Worm (Caenorhabditis elegans) whole organism, L2 larva: ENCODE measurements around the gene eif-3.B.

ENCODE experiments used
- C34F6.9 ChIP-seq: fragments of 150-350 bp; optimal IDR thresholded peaks from 2 replicates; lab custom pipeline; 2014; ENCODE audit warnings: missing biosample characterization, missing genetic modification characterization
- R02D3.7 ChIP-seq: fragments of 150-350 bp; optimal IDR thresholded peaks from 2 replicates; lab custom pipeline; 2014; ENCODE audit warnings: missing biosample characterization, missing genetic modification characterization
- Y55F3AM.14 ChIP-seq: fragments of 200-800 bp; sonication (Bioruptor generic); optimal IDR thresholded peaks from 2 replicates; lab custom pipeline; 2018; ENCODE audit warnings: mild to moderate bottlenecking, missing genetic modification characterization, missing compliant biosample characterization
- alr-1 ChIP-seq: fragments of 150-350 bp; optimal IDR thresholded peaks from 2 replicates; lab custom pipeline; 2014; ENCODE audit warnings: missing biosample characterization, missing genetic modification characterization
- aly-2 ChIP-seq: fragments of 150-350 bp; optimal IDR thresholded peaks from 2 replicates; lab custom pipeline; 2014; ENCODE audit warnings: missing biosample characterization, missing genetic modification characterization
- ama-1 ChIP-seq: fragments of 150-350 bp; optimal IDR thresholded peaks from 2 replicates; lab custom pipeline; 2018; ENCODE audit warnings: inconsistent platforms
- blmp-1 ChIP-seq: sonication (generic microtip); optimal IDR thresholded peaks from 2 replicates; lab custom pipeline; 2017; ENCODE audit warnings: missing genetic modification characterization, mild to moderate bottlenecking, missing compliant biosample characterization, antibody characterized with exemption, moderate library complexity; ENCODE audit not compliant: insufficient read depth
- ceh-16 ChIP-seq: fragments of 150-350 bp; optimal IDR thresholded peaks from 2 replicates; lab custom pipeline; 2014; ENCODE audit warnings: missing biosample characterization, missing genetic modification characterization
- ceh-82 ChIP-seq: fragments of 150-350 bp; optimal IDR thresholded peaks from 2 replicates; lab custom pipeline; 2014; ENCODE audit warnings: missing biosample characterization, missing genetic modification characterization
- dmd-4 ChIP-seq: sonication (generic microtip); optimal IDR thresholded peaks from 2 replicates; lab custom pipeline; 2017; ENCODE audit warnings: missing biosample characterization, missing genetic modification characterization
- egl-27 ChIP-seq: sonication (generic microtip); optimal IDR thresholded peaks from 3 replicates; lab custom pipeline; 2017; ENCODE audit warnings: missing biosample characterization, missing genetic modification reagents, missing genetic modification characterization
- gmeb-1 ChIP-seq: fragments of 150-350 bp; optimal IDR thresholded peaks from 2 replicates; lab custom pipeline; 2014; ENCODE audit warnings: missing biosample characterization, missing genetic modification characterization
- lin-11 ChIP-seq: fragments of 150-350 bp; sonication (generic microtip); optimal IDR thresholded peaks from 2 replicates; lab custom pipeline; 2014; ENCODE audit warnings: missing biosample characterization, missing genetic modification characterization, inconsistent platforms, mixed read lengths
- lin-13 ChIP-seq: fragments of 150-350 bp; optimal IDR thresholded peaks from 2 replicates; lab custom pipeline; 2014; ENCODE audit warnings: missing biosample characterization, missing genetic modification reagents, missing genetic modification characterization
- lin-39 ChIP-seq: fragments of 150-350 bp; optimal IDR thresholded peaks from 2 replicates; lab custom pipeline; 2014; ENCODE audit warnings: missing biosample characterization, missing genetic modification reagents, missing genetic modification characterization
- lsy-2 ChIP-seq, 2 experiments: fragments of 150-350 bp in 1 of 2; sonication (generic microtip) in 1 of 2; optimal IDR thresholded peaks; 2 replicates each; lab custom pipeline; 2014 to 2017; ENCODE audit warnings: missing biosample characterization in 2 of 2, missing genetic modification characterization in 2 of 2
- nhr-10 ChIP-seq: sonication (generic microtip); optimal IDR thresholded peaks from 2 replicates; lab custom pipeline; 2017; ENCODE audit warnings: missing biosample characterization, missing genetic modification characterization
- nhr-11 ChIP-seq: fragments of 150-350 bp; optimal IDR thresholded peaks from 2 replicates; lab custom pipeline; 2014; ENCODE audit warnings: missing biosample characterization, missing genetic modification characterization
- nhr-129 ChIP-seq: fragments of 150-350 bp; optimal IDR thresholded peaks from 2 replicates; lab custom pipeline; 2014; ENCODE audit warnings: missing biosample characterization, missing genetic modification characterization
- nhr-21 ChIP-seq: fragments of 150-350 bp; optimal IDR thresholded peaks from 2 replicates; lab custom pipeline; 2014; ENCODE audit warnings: missing biosample characterization, missing genetic modification characterization
- nhr-23 ChIP-seq: fragments of 150-350 bp; optimal IDR thresholded peaks from 2 replicates; lab custom pipeline; 2014; ENCODE audit warnings: missing biosample characterization, missing genetic modification reagents, missing genetic modification characterization
- nhr-25 ChIP-seq: fragments of 150-350 bp; sonication (generic microtip); optimal IDR thresholded peaks from 3 replicates; lab custom pipeline; 2014; ENCODE audit warnings: missing biosample characterization, missing genetic modification characterization
- nhr-6 ChIP-seq: fragments of 150-350 bp; optimal IDR thresholded peaks from 2 replicates; lab custom pipeline; 2014; ENCODE audit warnings: missing biosample characterization, missing genetic modification characterization
- peb-1 ChIP-seq: fragments of 150-350 bp; optimal IDR thresholded peaks from 2 replicates; lab custom pipeline; 2014; ENCODE audit warnings: missing biosample characterization, missing genetic modification characterization
- skn-1 ChIP-seq: sonication (generic microtip); optimal IDR thresholded peaks from 2 replicates; lab custom pipeline; 2017; ENCODE audit warnings: missing biosample characterization, missing genetic modification characterization
- unc-55 ChIP-seq: fragments of 150-350 bp; sonication (generic microtip); optimal IDR thresholded peaks from 3 replicates; lab custom pipeline; 2014; ENCODE audit warnings: missing biosample characterization, missing genetic modification reagents, missing genetic modification characterization

Gene eif-3.B

ce11 chrII:14752187-14752959 is 42.8 kb upstream of the eif-3.B start, which contains the start of gene smg-9:
Gene smg-9 (minus strand): TSS chrII:14752849.
- no peak for TF ChIP-seq R02D3.7

DNA sequence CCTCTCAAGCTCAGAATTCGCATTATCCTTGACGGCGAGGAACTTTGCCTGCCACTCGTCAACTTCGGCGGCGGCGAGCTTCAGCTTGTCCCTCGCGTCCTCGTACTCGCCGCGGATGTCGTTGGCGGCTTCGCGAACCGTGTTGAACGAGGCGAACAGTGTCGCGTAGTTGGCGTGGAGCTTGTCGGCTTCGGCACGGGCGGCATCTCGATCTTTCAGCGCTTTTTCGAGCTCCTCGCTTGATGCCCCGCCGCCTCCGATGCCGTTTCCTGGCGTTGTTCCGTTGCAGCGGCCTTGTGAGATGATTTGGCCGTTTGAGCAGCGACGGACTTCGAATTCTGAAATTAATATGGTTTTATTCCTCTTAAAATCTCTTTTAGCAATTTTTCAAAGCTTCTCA is 42.0 kb upstream of the eif-3.B start:
- TF ChIP-seq nhr-11 (tag; lab: Kevin White, UChicago) (no peak), ceh-82 (tag; lab: Kevin White, UChicago) (no peak), nhr-10 (tag; lab: Kevin White, UChicago) (no peak), nhr-6 (tag; lab: Kevin White, UChicago) (no peak), gmeb-1 (tag; lab: Kevin White, UChicago) (no peak), blmp-1 (tag; lab: Kevin White, UChicago) (no peak), C34F6.9 (no peak), peb-1 (tag; lab: Kevin White, UChicago) (no peak)

- TF ChIP-seq nhr-129 (peak; percentile 27), lsy-2 (tag; optimal IDR thresholded peaks at IDR 0.05; lab: Kevin White, UChicago) (peak in 1 of 2 experiments; percentile 42), unc-55 (GFP tag; lab: Kevin White, UChicago) (peak; percentile 36), C34F6.9 (peak; percentile 26), nhr-6 (tag; lab: Kevin White, UChicago) (no peak), dmd-4 (tag; lab: Kevin White, UChicago) (no peak)
These were observed 41.1 kb upstream of the eif-3.B start, which contains the start of the genes tac-1 and Y54E2A.4 for ce11 chrII:14753858-14754750. Gene tac-1 (minus strand): TSS chrII:14753877. Gene Y54E2A.4 (plus strand): TSS chrII:14754622.

- TF ChIP-seq nhr-21 (no peak), gmeb-1 (tag; lab: Kevin White, UChicago) (no peak)
These were observed 37.5 kb upstream of the eif-3.B start, which contains the start of gene Y54E2A.5 for ce11 chrII:14757711-14758110. Gene Y54E2A.5 (minus strand): TSS chrII:14757811.

- TF ChIP-seq lin-11 (no peak), blmp-1 (tag; lab: Kevin White, UChicago) (no peak), nhr-25 (tag; lab: Kevin White, UChicago) (no peak), lsy-2 (tag; optimal IDR thresholded peaks at IDR 0.05; lab: Kevin White, UChicago) (no peak)
These were observed 26.4 kb upstream of the eif-3.B start for ce11 chrII:14768804-14769203.

DNA sequence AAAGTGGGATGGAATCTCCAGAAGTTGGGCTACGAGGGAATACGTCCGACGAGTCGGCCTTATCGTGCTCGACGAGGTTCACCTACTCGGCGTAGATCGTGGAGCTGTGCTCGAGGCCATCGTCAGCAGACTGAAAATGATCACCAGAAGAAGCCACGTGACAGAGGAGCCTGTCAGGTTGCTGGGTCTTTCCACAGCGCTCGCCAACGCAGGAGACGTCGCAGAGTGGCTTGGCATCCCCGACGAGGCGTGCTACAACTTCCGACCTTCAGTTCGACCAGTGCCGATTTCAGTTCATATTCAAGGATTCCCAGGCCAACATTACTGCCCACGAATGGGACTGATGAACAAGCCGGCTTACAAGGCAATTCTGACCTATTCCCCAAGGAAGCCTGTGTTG is 24.1 kb upstream of the eif-3.B start:
- TF ChIP-seq skn-1 (tag; lab: Kevin White, UChicago) (no peak), lin-39 (tag; lab: Kevin White, UChicago) (no peak), alr-1 (tag; lab: Kevin White, UChicago) (no peak), R02D3.7 (no peak), egl-27 (tag; lab: Kevin White, UChicago) (no peak), nhr-25 (tag; lab: Kevin White, UChicago) (no peak), nhr-21 (no peak), nhr-23 (tag; lab: Kevin White, UChicago) (no peak), gmeb-1 (tag; lab: Kevin White, UChicago) (no peak), nhr-10 (tag; lab: Kevin White, UChicago) (no peak), peb-1 (tag; lab: Kevin White, UChicago) (no peak), C34F6.9 (no peak), blmp-1 (tag; lab: Kevin White, UChicago) (no peak), ceh-16 (no peak), lin-13 (GFP tag; lab: Kevin White, UChicago) (no peak), Y55F3AM.14 (GFP tag; lab: Kevin White, UChicago) (no peak), aly-2 (tag; lab: Kevin White, UChicago) (no peak), unc-55 (GFP tag; lab: Kevin White, UChicago) (no peak), dmd-4 (tag; lab: Kevin White, UChicago) (no peak), ama-1 (lab: Kevin White, UChicago) (no peak)
